Fruit fly (Drosophila melanogaster) Kc167 (cell line): ENCODE data around the gene Acp63F.

ENCODE experiments used
- h ChIP-seq: fragments of >200 bp; optimal IDR thresholded peaks from 3 replicates; lab custom pipeline; 2018; ENCODE audit warnings: missing external identifiers
- insv ChIP-seq: fragments of >200 bp; optimal IDR thresholded peaks from 3 replicates; lab custom pipeline; 2018; ENCODE audit warnings: missing external identifiers
- psq ChIP-seq: fragments of >200 bp; optimal IDR thresholded peaks from 2 replicates; lab custom pipeline; 2017; ENCODE audit warnings: missing external identifiers

DNA sequence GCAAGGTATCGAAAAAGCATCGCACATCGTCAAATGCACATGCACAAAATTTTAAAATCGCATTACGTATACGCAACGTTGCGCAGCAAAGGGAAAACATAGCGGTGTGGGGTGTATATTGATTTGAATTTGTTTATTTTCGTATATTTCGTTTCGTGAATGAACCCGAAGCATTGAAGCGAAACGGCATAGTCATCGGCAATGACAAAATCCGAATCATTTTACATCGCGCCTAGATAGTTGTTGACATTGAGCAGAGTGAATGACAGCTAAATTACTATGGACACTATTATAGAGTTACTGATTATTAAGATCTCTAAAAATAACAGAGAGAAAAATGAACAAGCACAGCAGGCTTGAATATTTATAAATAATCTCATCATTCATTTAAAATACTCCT is 42.8 kb downstream of the Acp63F start:
- TF ChIP-seq psq (lab: Kevin White, UChicago) (no peak), insv (no peak), h (lab: Kevin White, UChicago) (no peak)
